Fruit fly (Drosophila melanogaster): ENCODE measurements around the gene promL.

Gene promL

dm6 chr3L:3148125-3149059, 20.9 kb upstream of the promL start, which contains the start of the genes Usp5 and BtbVII (continued):
- TF ChIP-seq hbn (GFP tag; IDR thresholded peaks at IDR 0.05; ENCODE audit: partially characterized antibody) (peak; percentile 97), Deaf1 (tag; optimal IDR thresholded peaks at IDR 0.05) (no peak), cg (GFP tag; optimal IDR thresholded peaks at IDR 0.05) (no peak), CG10654 (GFP tag; optimal IDR thresholded peaks at IDR 0.05) (peak; percentile 39), CG13287 (GFP tag; IDR thresholded peaks at IDR 0.05; ENCODE audit: partially characterized antibody) (peak; percentile 99), slp2 (GFP tag; optimal IDR thresholded peaks at IDR 0.05) (peak; percentile 33), CG33557 (GFP tag; optimal IDR thresholded peaks at IDR 0.05) (peak; percentile 50), CG8089 (GFP tag; optimal IDR thresholded peaks at IDR 0.05) (peak; percentile 1), CG8924 (tag; optimal IDR thresholded peaks at IDR 0.05) (peak; percentile 77), odd (GFP tag; optimal IDR thresholded peaks at IDR 0.05) (no peak), chif (GFP tag; optimal IDR thresholded peaks at IDR 0.05) (peak; percentile 41 to 61), wek (GFP tag; optimal IDR thresholded peaks at IDR 0.05) (peak; percentile 49), CG17361 (GFP tag; IDR thresholded peaks at IDR 0.05) (peak; percentile 30; the same call in 2 of the 3 replicates), NK7.1 (GFP tag; optimal IDR thresholded peaks at IDR 0.05) (peak; percentile 32), mam (GFP tag; optimal IDR thresholded peaks at IDR 0.05) (peak; percentile 75), zen2 (GFP tag; IDR thresholded peaks at IDR 0.05; ENCODE audit: partially characterized antibody) (peak; percentile 97), CG3847 (GFP tag; IDR thresholded peaks at IDR 0.05) (peak; percentile 68), hkb (optimal IDR thresholded peaks at IDR 0.05) (peak; percentile 77), hkb (GFP tag; IDR thresholded peaks at IDR 0.05) (peak; percentile 50), Awh (GFP tag; IDR thresholded peaks at IDR 0.05) (peak; percentile 60), CG30020 (tag; optimal IDR thresholded peaks at IDR 0.05) (peak; percentile 50), CG17829 (tag; optimal IDR thresholded peaks at IDR 0.05) (peak; percentile 62), CG7987 (GFP tag; optimal IDR thresholded peaks at IDR 0.05) (no peak), H2.0 (GFP tag; IDR thresholded peaks at IDR 0.05) (peak; percentile 47; the same call in 1 of the 2 replicates), sc (optimal IDR thresholded peaks at IDR 0.05) (no peak), sc (GFP tag; optimal IDR thresholded peaks at IDR 0.05) (no peak), CG17328 (GFP tag; IDR thresholded peaks at IDR 0.05) (peak; percentile 30; the same call in 1 of the 2 replicates), Mes4 (GFP tag; optimal IDR thresholded peaks at IDR 0.05) (peak; percentile 9), ERR (GFP tag; optimal IDR thresholded peaks at IDR 0.05) (peak; percentile 6), CG34224 (GFP tag; IDR thresholded peaks at IDR 0.05; ENCODE audit: partially characterized antibody) (peak; percentile 99), Dad (GFP tag; optimal IDR thresholded peaks at IDR 0.05) (peak; percentile 14), gem (tag; optimal IDR thresholded peaks at IDR 0.05) (peak; percentile 65), wor (GFP tag; IDR thresholded peaks at IDR 0.05) (no peak), YL-1 (GFP tag; optimal IDR thresholded peaks at IDR 0.05) (no peak), tin (GFP tag; optimal IDR thresholded peaks at IDR 0.05) (peak; percentile 63), CG15696 (tag; optimal IDR thresholded peaks at IDR 0.05) (peak; percentile 41), mld (GFP tag; IDR thresholded peaks at IDR 0.05; ENCODE audit: partially characterized antibody) (peak; percentile 90), gsb-n (tag; optimal IDR thresholded peaks at IDR 0.05) (no peak), knrl (GFP tag; IDR thresholded peaks at IDR 0.05; ENCODE audit: partially characterized antibody) (peak; percentile 96), Bteb2 (GFP tag; optimal IDR thresholded peaks at IDR 0.05) (peak; percentile 57), CG6765 (GFP tag; optimal IDR thresholded peaks at IDR 0.05) (peak; percentile 27), pita (GFP tag; optimal IDR thresholded peaks at IDR 0.05) (no peak), jing (GFP tag; optimal IDR thresholded peaks at IDR 0.05) (no peak), CG6791 (GFP tag; IDR thresholded peaks at IDR 0.05; ENCODE audit: partially characterized antibody) (peak; percentile 80), Hand (GFP tag; optimal IDR thresholded peaks at IDR 0.05) (no peak), pb (GFP tag; optimal IDR thresholded peaks at IDR 0.05) (peak; percentile 43), chn (GFP tag; optimal IDR thresholded peaks at IDR 0.05) (peak; percentile 87), p53 (GFP tag; optimal IDR thresholded peaks at IDR 0.05) (no peak)
